Worm (Caenorhabditis elegans) whole organism, L3 larva: ENCODE results near the gene Y44A6D.7.

Source experiments
- nhr-12 ChIP-seq: fragments of 150-350 bp; optimal IDR thresholded peaks from 2 replicates; lab custom pipeline; 2014; ENCODE audit warnings: missing biosample characterization, missing genetic modification characterization
- sea-2 ChIP-seq: fragments of 150-350 bp; sonication (generic microtip); optimal IDR thresholded peaks from 4 replicates; lab custom pipeline; 2014; ENCODE audit warnings: missing biosample characterization, missing genetic modification reagents, missing genetic modification characterization
- unc-39 ChIP-seq: sonication (generic microtip); optimal IDR thresholded peaks from 4 replicates; lab custom pipeline; 2017; ENCODE audit warnings: missing biosample characterization, missing genetic modification characterization
- zag-1 ChIP-seq: fragments of 150-350 bp; optimal IDR thresholded peaks from 2 replicates; lab custom pipeline; 2014; ENCODE audit warnings: missing biosample characterization, missing genetic modification characterization
- ztf-11 ChIP-seq: fragments of 150-350 bp; optimal IDR thresholded peaks from 2 replicates; lab custom pipeline; 2014; ENCODE audit warnings: missing biosample characterization, missing genetic modification characterization

DNA sequence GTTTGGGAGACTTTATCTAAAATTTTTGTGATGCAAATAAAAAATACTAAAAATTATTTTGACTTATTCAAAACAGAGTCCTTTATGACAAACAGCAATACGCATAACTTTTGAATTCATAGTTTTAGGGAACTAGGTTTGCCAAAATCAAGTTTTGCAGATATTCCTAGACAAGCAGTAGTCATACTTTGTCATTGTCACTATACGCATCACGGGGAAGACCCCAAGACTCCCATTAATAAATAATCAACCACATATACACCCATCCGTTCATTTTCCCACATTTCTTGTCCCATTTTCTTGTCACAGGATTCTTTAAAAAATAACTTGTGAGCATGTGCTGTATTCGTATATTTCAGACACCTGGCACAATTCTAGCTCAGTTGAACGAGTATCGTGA, at the start of gene Y44A6D.7:
- TF ChIP-seq zag-1 (no peak), ztf-11 (no peak), unc-39 (no peak), nhr-12 (tag; lab: Kevin White, UChicago) (no peak), sea-2 (GFP tag; lab: Kevin White, UChicago) (no peak)
